Worm (Caenorhabditis elegans): ENCODE data around the gene ttc-39B.

DNA sequence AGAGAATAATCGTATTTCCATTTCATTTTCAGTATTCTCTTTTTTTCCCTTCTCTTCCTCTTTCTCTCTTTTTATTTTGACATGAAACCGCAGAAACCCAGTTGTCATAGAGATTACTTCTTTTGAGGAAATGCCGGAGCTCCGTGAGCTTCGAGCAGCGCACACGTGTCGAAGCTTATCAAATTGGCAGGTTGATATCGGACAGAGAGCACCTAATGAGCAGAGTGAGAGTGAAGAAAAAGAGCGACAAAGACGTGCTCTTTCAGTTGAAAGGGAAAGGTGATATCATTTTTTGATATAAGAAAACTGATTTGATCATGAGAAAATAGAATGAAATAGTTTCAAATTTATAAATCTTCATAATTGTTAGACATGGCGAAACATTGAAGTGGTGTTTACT lies 1.6 kb upstream of the ttc-39B start, which contains the start of gene C32D5.14:
- TF ChIP-seq zip-8 (tag; optimal IDR thresholded peaks at IDR 0.05) (no peak), unc-62 (GFP tag; optimal IDR thresholded peaks at IDR 0.05) (no peak), pha-4 (tag; optimal IDR thresholded peaks at IDR 0.05) (no peak), nhr-28 (tag; optimal IDR thresholded peaks at IDR 0.05) (no peak), lin-13 (tag; optimal IDR thresholded peaks at IDR 0.05) (no peak), sptf-1 (tag; optimal IDR thresholded peaks at IDR 0.05) (no peak)

Measured in whole organism, mixed stage, embryonic.